Worm (Caenorhabditis elegans) whole organism, L3 larva: Measurements from ENCODE around the gene nhr-228.
A peak's percentile ranks its signal among the peaks of the same experiment; 100 is the strongest.
"Not testable (repeated sequence)": the region's sequence is repeated elsewhere in the genome, so short reads cannot be mapped to it uniquely, and the experiment has no call there.

Experiments
- ceh-16 ChIP-seq: sonication (generic microtip); optimal IDR thresholded peaks from 2 replicates; lab custom pipeline; 2017; ENCODE audit warnings: missing biosample characterization, missing genetic modification characterization
- egl-5 ChIP-seq: fragments of 150-350 bp; optimal IDR thresholded peaks from 2 replicates; lab custom pipeline; 2017; ENCODE audit warnings: missing biosample characterization, missing genetic modification reagents, missing genetic modification characterization, inconsistent platforms
- elt-2 ChIP-seq: sonication (generic microtip); optimal IDR thresholded peaks from 2 replicates; lab custom pipeline; 2016; ENCODE audit warnings: missing genetic modification reagents, mild to moderate bottlenecking, missing genetic modification characterization, missing compliant biosample characterization
- elt-3 ChIP-seq, 3 experiments: fragments of 150-350 bp in 1 of 3; sonication (generic microtip) in 2 of 3; optimal IDR thresholded peaks; 2 replicates in 2 of 3; 4 replicates in 1 of 3; lab custom pipeline; 2014 to 2017; ENCODE audit warnings: missing biosample characterization in 3 of 3, missing genetic modification characterization in 3 of 3
- fkh-10 ChIP-seq: sonication (generic microtip); optimal IDR thresholded peaks from 2 replicates; lab custom pipeline; 2017; ENCODE audit warnings: missing biosample characterization, missing genetic modification reagents, missing genetic modification characterization
- jun-1 ChIP-seq: fragments of 150-350 bp; optimal IDR thresholded peaks from 2 replicates; lab custom pipeline; 2014; ENCODE audit warnings: missing biosample characterization, missing genetic modification reagents, missing genetic modification characterization
- lin-15B ChIP-seq: fragments of 150-350 bp; optimal IDR thresholded peaks from 2 replicates; lab custom pipeline; 2014; ENCODE audit warnings: missing biosample characterization, missing genetic modification characterization
- lin-39 ChIP-seq: fragments of 150-350 bp; optimal IDR thresholded peaks from 2 replicates; lab custom pipeline; 2018; ENCODE audit warnings: missing biosample characterization, missing genetic modification reagents, missing genetic modification characterization
- lsy-12 ChIP-seq: sonication (generic microtip); optimal IDR thresholded peaks from 2 replicates; lab custom pipeline; 2016; ENCODE audit warnings: mild to moderate bottlenecking, missing genetic modification characterization, missing compliant biosample characterization
- mdl-1 ChIP-seq: fragments of 150-350 bp; optimal IDR thresholded peaks from 2 replicates; lab custom pipeline; 2014; ENCODE audit warnings: missing biosample characterization, missing genetic modification characterization
- nfya-1 ChIP-seq: sonication (generic microtip); optimal IDR thresholded peaks from 2 replicates; lab custom pipeline; 2017; ENCODE audit warnings: missing genetic modification characterization, mild to moderate bottlenecking, missing compliant biosample characterization, antibody characterized with exemption, moderate library complexity; ENCODE audit not compliant: insufficient read depth
- nhr-12 ChIP-seq: fragments of 150-350 bp; optimal IDR thresholded peaks from 2 replicates; lab custom pipeline; 2014; ENCODE audit warnings: missing biosample characterization, missing genetic modification characterization
- nhr-28 ChIP-seq: fragments of 150-350 bp; optimal IDR thresholded peaks from 2 replicates; lab custom pipeline; 2014; ENCODE audit warnings: missing biosample characterization, missing genetic modification characterization
- nhr-43 ChIP-seq: sonication (generic microtip); optimal IDR thresholded peaks from 2 replicates; lab custom pipeline; 2016; ENCODE audit warnings: mild to moderate bottlenecking, missing genetic modification characterization, missing compliant biosample characterization; ENCODE audit not compliant: poor library complexity, severe bottlenecking
- nhr-67 ChIP-seq: fragments of 150-350 bp; optimal IDR thresholded peaks from 2 replicates; lab custom pipeline; 2014; ENCODE audit warnings: missing biosample characterization, missing genetic modification characterization
- nhr-76 ChIP-seq: fragments of 150-350 bp; sonication (generic microtip); optimal IDR thresholded peaks from 5 replicates; lab custom pipeline; 2014; ENCODE audit warnings: missing biosample characterization, missing genetic modification characterization
- nhr-77 ChIP-seq: fragments of 150-350 bp; optimal IDR thresholded peaks from 2 replicates; lab custom pipeline; 2014; ENCODE audit warnings: missing biosample characterization, missing genetic modification characterization
- pha-4 ChIP-seq: fragments of 150-350 bp; optimal IDR thresholded peaks from 2 replicates; lab custom pipeline; 2014; ENCODE audit warnings: missing biosample characterization, missing genetic modification reagents, missing genetic modification characterization
- pqm-1 ChIP-seq: fragments of 150-350 bp; optimal IDR thresholded peaks from 2 replicates; lab custom pipeline; 2017; ENCODE audit warnings: missing biosample characterization, missing genetic modification characterization, inconsistent platforms
- sea-2 ChIP-seq: fragments of 150-350 bp; sonication (generic microtip); optimal IDR thresholded peaks from 4 replicates; lab custom pipeline; 2014; ENCODE audit warnings: missing biosample characterization, missing genetic modification reagents, missing genetic modification characterization
- skn-1 ChIP-seq: fragments of 150-350 bp; optimal IDR thresholded peaks from 2 replicates; lab custom pipeline; 2014; ENCODE audit warnings: missing biosample characterization, missing genetic modification characterization
- unc-62 ChIP-seq: fragments of 150-350 bp; sonication (generic microtip); optimal IDR thresholded peaks from 4 replicates; lab custom pipeline; 2014; ENCODE audit warnings: missing biosample characterization, missing genetic modification reagents, missing genetic modification characterization
- ztf-11 ChIP-seq: fragments of 150-350 bp; optimal IDR thresholded peaks from 2 replicates; lab custom pipeline; 2014; ENCODE audit warnings: missing biosample characterization, missing genetic modification characterization

Gene nhr-228

DNA sequence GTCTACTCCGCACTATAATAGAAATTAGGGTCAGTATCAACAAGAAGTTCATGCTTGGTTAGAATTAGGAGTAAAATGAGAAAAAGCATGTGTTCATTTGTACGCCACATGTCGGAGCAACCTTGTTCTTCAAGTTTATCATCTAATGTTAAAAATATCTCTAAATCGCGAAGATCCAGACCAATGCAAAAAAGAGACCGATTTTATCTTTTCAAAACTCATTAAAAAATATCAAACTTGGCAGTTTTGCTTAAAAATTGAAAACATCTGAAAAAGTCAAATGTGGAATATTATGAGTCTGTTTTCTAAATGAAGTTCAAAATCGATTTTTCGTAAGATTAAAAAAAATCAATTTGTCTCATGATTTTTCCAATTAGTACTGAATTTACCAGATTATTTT lies 39.4 kb downstream of the nhr-228 start, which contains the start of gene Y19D10B.6:
Gene Y19D10B.6 (minus strand): TSS at position 101 of the 400 bp plus-strand sequence.
- TF ChIP-seq ceh-16 (tag; lab: Kevin White, UChicago); nfya-1 (tag; lab: Kevin White, UChicago); lsy-12: not testable (repeated sequence)
- TF ChIP-seq, all 47 proteins: peak for 0; not testable (repeated sequence) for 47

DNA sequence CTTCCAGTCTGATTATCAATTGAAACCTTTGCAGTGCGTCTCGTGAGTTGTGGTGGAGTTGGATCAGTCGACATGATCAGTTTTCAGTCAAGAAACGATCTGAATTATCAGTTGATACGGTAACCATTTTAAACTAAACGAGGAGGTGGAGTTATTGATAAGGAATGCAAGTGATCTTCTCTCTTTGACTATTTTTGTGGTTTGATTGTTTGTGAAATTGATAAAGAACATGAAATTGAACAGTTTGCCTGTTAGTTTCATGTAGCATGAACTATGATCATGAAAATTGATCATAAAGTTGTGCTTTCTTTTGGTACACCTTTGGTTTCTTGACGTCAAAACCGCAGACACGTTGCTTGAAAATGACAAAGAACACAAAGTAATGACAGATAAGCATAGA lies 40.9 kb downstream of the nhr-228 start, which contains the start of gene pud-1.2:
Gene pud-1.2 (minus strand): TSS at position 101 of the 400 bp plus-strand sequence.
- TF ChIP-seq lin-15B (tag; lab: Kevin White, UChicago); lin-39 (tag; lab: Kevin White, UChicago); sea-2 (GFP tag; lab: Kevin White, UChicago): not testable (repeated sequence)

DNA sequence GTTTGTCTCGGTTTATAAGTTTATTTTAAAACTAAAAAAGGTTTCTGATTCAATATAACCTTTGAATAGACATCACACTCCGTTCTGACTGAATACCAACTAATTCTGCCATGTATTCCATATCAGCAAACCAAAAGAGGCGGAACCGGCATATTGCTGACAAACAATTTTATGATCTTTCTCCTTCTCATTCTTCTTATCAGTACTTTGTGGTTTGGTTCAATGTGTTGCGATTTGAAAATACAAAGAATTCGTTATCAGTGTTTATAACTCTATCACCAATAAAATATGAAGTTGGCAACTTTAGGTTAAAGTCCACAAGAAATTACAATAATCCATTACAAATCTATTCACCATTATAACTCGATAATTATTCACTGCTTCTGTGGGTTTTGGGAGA lies 42.7 kb downstream of the nhr-228 start:
- TF ChIP-seq skn-1 (peak; percentile 54), elt-3 (tag; optimal IDR thresholded peaks at IDR 0.05; lab: Kevin White, UChicago) (no peak), elt-2 (peak; percentile 98), pqm-1 (tag; lab: Kevin White, UChicago) (peak; percentile 99), sea-2 (GFP tag; lab: Kevin White, UChicago) (no peak)
- TF ChIP-seq, all 47 proteins: peak for 3

DNA sequence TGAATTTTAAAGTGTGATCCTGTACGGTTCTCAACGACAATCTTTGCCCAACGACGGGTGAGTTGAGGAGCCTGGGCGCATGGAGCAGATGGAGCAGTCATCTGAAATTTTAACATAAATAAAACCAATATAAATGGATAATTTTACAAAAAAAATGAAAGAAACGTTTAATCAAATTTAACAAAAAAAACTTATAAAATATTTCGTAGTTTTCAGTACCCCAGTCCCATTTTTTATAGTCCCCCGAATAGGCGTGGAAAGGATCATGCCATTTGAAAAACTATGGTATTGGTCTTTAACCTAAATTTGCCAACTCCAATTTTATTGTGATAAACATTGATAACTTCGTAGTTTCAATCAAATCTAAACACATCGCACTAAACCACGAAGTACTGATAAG lies 43.5 kb downstream of the nhr-228 start, which contains the start of gene pud-3:
Gene pud-3 (minus strand): TSS at position 101 of the 400 bp plus-strand sequence.
- TF ChIP-seq fkh-10 (GFP tag; lab: Kevin White, UChicago): no peak
- peak; percentile 41 for TF ChIP-seq pqm-1 (tag; lab: Kevin White, UChicago)

DNA sequence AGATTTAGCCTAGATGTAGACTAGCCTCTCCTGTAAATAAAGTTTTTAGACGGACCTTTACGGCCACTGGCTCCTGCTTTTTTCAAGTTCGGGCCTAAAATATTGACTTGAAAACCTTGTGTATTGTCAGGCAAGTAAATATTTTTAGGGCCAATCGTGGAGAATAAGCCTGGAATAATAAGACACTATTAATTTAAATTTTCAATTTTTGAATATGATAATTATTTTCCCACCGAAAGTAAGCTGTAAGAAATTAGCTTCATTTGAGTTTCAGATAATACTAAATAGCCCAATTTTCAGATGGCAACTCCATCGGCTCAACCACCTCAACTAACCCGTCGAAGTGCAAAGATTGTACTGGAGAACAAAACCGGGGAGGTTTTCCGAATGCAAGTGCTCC lies 44.8 kb downstream of the nhr-228 start, which contains the start of gene pud-4:
Gene pud-4 (plus strand): TSS at position 301 of the 400 bp plus-strand sequence.
- TF ChIP-seq egl-5 (tag; lab: Kevin White, UChicago): no peak
- no peak for TF ChIP-seq unc-62 (GFP tag; lab: Kevin White, UChicago)

DNA sequence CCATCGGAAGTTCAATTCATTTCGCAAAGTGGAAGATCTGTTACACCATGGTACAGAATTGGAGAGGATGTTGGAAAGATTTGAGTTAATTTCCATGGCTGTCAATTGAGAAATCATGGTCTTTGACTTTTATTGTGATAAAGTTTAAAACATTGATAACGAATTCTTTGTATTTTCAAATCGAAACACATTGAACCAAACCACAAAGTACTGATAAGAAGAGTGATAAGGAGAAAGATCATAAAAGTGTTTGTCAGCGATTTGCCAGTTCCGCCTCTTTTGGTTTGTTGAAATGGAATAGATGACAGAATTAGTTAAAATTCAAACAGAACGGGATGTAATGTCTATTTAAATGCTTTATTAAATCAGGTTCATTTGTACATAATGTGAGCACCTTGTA lies 45.6 kb downstream of the nhr-228 start:
- TF ChIP-seq nhr-28: no peak
- TF ChIP-seq pqm-1 (tag; lab: Kevin White, UChicago): peak; percentile 99
- TF ChIP-seq nfya-1 (tag; lab: Kevin White, UChicago): peak; percentile 41
- no peak for TF ChIP-seq nhr-67 (tag; lab: Kevin White, UChicago)
- TF ChIP-seq pha-4 (tag; lab: Kevin White, UChicago): peak; percentile 30
- TF ChIP-seq nhr-12: no peak
- TF ChIP-seq nhr-76 (tag; lab: Kevin White, UChicago): no peak
- no peak for TF ChIP-seq lin-39 (tag; lab: Kevin White, UChicago)
- TF ChIP-seq elt-2: peak; percentile 98
- peak; percentile 58 for TF ChIP-seq jun-1 (tag; lab: Kevin White, UChicago)

DNA sequence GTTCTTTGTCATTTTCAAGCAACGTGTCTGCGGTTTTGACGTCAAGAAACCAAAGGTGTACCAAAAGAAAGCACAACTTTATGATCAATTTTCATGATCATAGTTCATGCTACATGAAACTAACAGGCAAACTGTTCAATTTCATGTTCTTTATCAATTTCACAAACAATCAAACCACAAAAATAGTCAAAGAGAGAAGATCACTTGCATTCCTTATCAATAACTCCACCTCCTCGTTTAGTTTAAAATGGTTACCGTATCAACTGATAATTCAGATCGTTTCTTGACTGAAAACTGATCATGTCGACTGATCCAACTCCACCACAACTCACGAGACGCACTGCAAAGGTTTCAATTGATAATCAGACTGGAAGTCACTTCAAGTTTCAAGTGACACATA lies 48.6 kb downstream of the nhr-228 start, which contains the start of gene pud-1.1:
Gene pud-1.1 (plus strand): TSS at position 301 of the 400 bp plus-strand sequence.
- not testable (repeated sequence) for TF ChIP-seq nhr-43 (tag; lab: Kevin White, UChicago); nhr-76 (tag; lab: Kevin White, UChicago); nhr-77

DNA sequence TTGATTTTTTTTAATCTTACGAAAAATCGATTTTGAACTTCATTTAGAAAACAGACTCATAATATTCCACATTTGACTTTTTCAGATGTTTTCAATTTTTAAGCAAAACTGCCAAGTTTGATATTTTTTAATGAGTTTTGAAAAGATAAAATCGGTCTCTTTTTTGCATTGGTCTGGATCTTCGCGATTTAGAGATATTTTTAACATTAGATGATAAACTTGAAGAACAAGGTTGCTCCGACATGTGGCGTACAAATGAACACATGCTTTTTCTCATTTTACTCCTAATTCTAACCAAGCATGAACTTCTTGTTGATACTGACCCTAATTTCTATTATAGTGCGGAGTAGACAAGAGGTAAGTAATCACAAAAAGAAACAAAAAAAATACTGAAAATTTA lies 50.1 kb downstream of the nhr-228 start, which contains the start of gene irld-32:
Gene irld-32 (plus strand): TSS at position 301 of the 400 bp plus-strand sequence.
- TF ChIP-seq nhr-43 (tag; lab: Kevin White, UChicago); ztf-11; mdl-1: not testable (repeated sequence)
